Worm (Caenorhabditis elegans) whole organism, early embryonic: ENCODE measurements around the gene arrd-6.

Source experiments
- ama-1 ChIP-seq: fragments of 150-350 bp; optimal IDR thresholded peaks from 2 replicates; lab custom pipeline; 2014
- scrt-1 ChIP-seq: fragments of 200-800 bp; sonication (Bioruptor generic); IDR thresholded peaks from 2 replicates; pipeline ENCODE4 v1.3.6; 2022; ENCODE audit warnings: missing genetic modification characterization, missing compliant biosample characterization

- no peak for TF ChIP-seq ama-1 (lab: Kevin White, UChicago)
- no peak for TF ChIP-seq scrt-1 (GFP tag; lab: Robert Waterston, UW)
Measured at ce11 chrII:11094431-11094830, 48.1 kb upstream of the arrd-6 start.
